Fruit fly (Drosophila melanogaster): Measurements from ENCODE around the gene SppL.

DNA sequence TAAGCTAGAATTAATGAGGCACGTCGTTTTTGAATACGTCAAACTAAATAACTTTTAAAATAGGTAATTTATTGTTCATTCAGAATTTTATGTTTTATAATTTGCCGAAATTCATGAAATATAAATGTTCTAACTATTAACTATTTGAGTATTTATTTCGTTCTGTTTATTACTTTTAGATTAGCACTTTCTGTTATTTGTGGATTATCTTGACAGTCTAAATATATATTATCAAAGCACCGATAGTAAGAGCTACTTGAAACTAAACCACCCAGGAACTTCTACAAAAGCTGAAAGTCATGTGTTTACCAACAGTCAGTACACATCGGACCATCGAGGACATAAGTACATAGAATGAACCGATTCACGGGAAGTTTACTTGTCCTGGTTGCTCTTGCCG, 20.6 kb downstream of the SppL start, which contains the start of gene CG31089:
- TF ChIP-seq bab1 (GFP tag; optimal IDR thresholded peaks at IDR 0.05): no peak
- TF ChIP-seq CG12768 (GFP tag; optimal IDR thresholded peaks at IDR 0.05): no peak

Data from whole organism, adult.